Worm (Caenorhabditis elegans) whole organism, midembryonic: Measurements from ENCODE around the gene exos-4.2.
A peak's percentile ranks its signal among the peaks of the same experiment; 100 is the strongest.

Source experiments
- T22C8.4 ChIP-seq: fragments of 200-800 bp; sonication (Bioruptor generic); IDR thresholded peaks from 2 replicates; pipeline ENCODE4 v1.3.6; 2022; ENCODE audit warnings: missing genetic modification characterization, missing compliant biosample characterization
- cog-1 ChIP-seq: sonication (generic microtip); optimal IDR thresholded peaks from 2 replicates; lab custom pipeline; 2016; ENCODE audit warnings: missing genetic modification characterization, missing compliant biosample characterization
- flt-1 ChIP-seq: fragments of 200-800 bp; sonication (Bioruptor generic); IDR thresholded peaks from 2 replicates; pipeline ENCODE4 v1.3.6; 2022; ENCODE audit warnings: missing genetic modification characterization, missing compliant biosample characterization
- klf-2 ChIP-seq: fragments of 200-800 bp; sonication (Bioruptor generic); conservative IDR thresholded peaks from 2 replicates; pipeline ENCODE4 v1.3.6; 2022; ENCODE audit warnings: missing genetic modification reagents, missing genetic modification characterization, missing compliant biosample characterization
- med-1 ChIP-seq: sonication (generic microtip); optimal IDR thresholded peaks from 2 replicates; lab custom pipeline; 2017; ENCODE audit warnings: missing genetic modification characterization, mild to moderate bottlenecking, missing compliant biosample characterization, antibody characterized with exemption, missing genetic modification reagents; ENCODE audit not compliant: insufficient read depth
- ref-1 ChIP-seq: fragments of 200-800 bp; sonication (Bioruptor generic); conservative IDR thresholded peaks from 2 replicates; pipeline ENCODE4 v1.3.6; 2022; ENCODE audit warnings: missing genetic modification reagents, missing genetic modification characterization, missing compliant biosample characterization
- tab-1 ChIP-seq: fragments of 200-800 bp; sonication (Bioruptor generic); IDR thresholded peaks from 2 replicates; pipeline ENCODE4 v1.3.6; 2022; ENCODE audit warnings: missing genetic modification characterization, missing compliant biosample characterization
- ztf-23 ChIP-seq: fragments of 200-800 bp; sonication (Bioruptor generic); IDR thresholded peaks from 2 replicates; pipeline ENCODE4 v1.3.6; 2022; ENCODE audit warnings: missing genetic modification reagents, missing genetic modification characterization, missing compliant biosample characterization
- ztf-29 ChIP-seq: fragments of 200-800 bp; sonication (Bioruptor generic); IDR thresholded peaks from 2 replicates; pipeline ENCODE4 v1.3.6; 2022; ENCODE audit warnings: missing genetic modification reagents, missing genetic modification characterization, missing compliant biosample characterization

Gene exos-4.2

DNA sequence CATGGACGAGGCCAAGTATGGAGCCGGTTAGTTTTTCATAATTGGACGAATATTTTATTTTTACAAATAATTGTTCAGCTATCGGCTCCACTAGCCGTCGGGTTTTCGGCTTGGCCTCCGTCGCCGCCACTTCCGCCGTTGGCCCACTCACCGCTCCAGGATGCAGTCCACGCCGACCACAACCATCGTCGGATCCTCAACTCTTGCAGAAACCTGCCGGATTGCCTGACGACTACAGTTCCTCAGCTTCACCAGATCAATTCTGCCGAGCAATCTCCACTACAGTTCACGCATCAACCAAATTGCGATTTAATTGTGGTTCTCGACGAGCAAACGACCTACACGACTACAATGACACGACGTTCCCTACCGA lies 25.6 kb upstream of the exos-4.2 start:
- TF ChIP-seq ztf-29 (GFP tag; lab: Robert Waterston, UW): peak; percentile 30; the same call in 1 of the 2 replicates
- TF ChIP-seq tab-1 (GFP tag; lab: Robert Waterston, UW): no peak
- no peak for TF ChIP-seq cog-1
- TF ChIP-seq klf-2 (GFP tag; lab: Robert Waterston, UW): no peak
- TF ChIP-seq T22C8.4 (GFP tag; lab: Robert Waterston, UW): no peak
- TF ChIP-seq med-1 (GFP tag; lab: Kevin White, UChicago): no peak
- no peak for TF ChIP-seq ztf-23 (GFP tag; lab: Robert Waterston, UW)
- TF ChIP-seq flt-1 (GFP tag; lab: Robert Waterston, UW): peak; percentile 66; the same call in 1 of the 2 replicates
- no peak for TF ChIP-seq ref-1 (GFP tag; lab: Robert Waterston, UW)

DNA sequence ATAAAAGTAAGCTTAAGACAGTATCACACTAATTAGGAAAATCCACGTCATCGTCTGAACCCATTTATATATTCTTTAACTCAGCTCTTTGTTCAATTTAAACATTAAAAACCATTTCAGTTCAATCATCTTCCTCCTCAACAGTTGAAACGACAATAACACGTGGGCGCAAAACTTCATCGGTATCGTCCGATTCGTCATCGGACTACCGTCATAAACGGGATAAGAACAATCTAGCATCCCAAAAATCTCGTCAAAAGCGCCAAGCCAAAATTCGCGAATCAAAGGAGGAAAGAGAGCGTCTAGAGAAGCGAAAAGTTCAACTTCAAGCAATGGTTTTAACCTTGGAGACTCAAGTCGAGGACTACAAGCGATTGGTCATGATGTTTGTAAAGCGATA lies 24.8 kb upstream of the exos-4.2 start:
- no peak for TF ChIP-seq tab-1 (GFP tag; lab: Robert Waterston, UW)
- no peak for TF ChIP-seq klf-2 (GFP tag; lab: Robert Waterston, UW)
- TF ChIP-seq cog-1: no peak
- no peak for TF ChIP-seq flt-1 (GFP tag; lab: Robert Waterston, UW)
- no peak for TF ChIP-seq ztf-23 (GFP tag; lab: Robert Waterston, UW)
- TF ChIP-seq T22C8.4 (GFP tag; lab: Robert Waterston, UW): no peak
- TF ChIP-seq med-1 (GFP tag; lab: Kevin White, UChicago): no peak

ce11 chrIII:835713-836278 lies 24.2 kb upstream of the exos-4.2 start:
- TF ChIP-seq klf-2 (GFP tag; lab: Robert Waterston, UW) (0 out of 2 replicates have a peak, but pooled peaks have one; percentile 9), med-1 (GFP tag; lab: Kevin White, UChicago) (no peak), ztf-29 (GFP tag; lab: Robert Waterston, UW) (peak; percentile 38; the same call in 1 of the 2 replicates), flt-1 (GFP tag; lab: Robert Waterston, UW) (peak; percentile 93), ztf-23 (GFP tag; lab: Robert Waterston, UW) (peak; percentile 78; the same call in 1 of the 2 replicates), cog-1 (no peak), ref-1 (GFP tag; lab: Robert Waterston, UW) (no peak; the same call in 1 of the 2 replicates), T22C8.4 (GFP tag; lab: Robert Waterston, UW) (peak; percentile 49; the same call in 1 of the 2 replicates), tab-1 (GFP tag; lab: Robert Waterston, UW) (peak; percentile 72; the same call in 1 of the 2 replicates)

DNA sequence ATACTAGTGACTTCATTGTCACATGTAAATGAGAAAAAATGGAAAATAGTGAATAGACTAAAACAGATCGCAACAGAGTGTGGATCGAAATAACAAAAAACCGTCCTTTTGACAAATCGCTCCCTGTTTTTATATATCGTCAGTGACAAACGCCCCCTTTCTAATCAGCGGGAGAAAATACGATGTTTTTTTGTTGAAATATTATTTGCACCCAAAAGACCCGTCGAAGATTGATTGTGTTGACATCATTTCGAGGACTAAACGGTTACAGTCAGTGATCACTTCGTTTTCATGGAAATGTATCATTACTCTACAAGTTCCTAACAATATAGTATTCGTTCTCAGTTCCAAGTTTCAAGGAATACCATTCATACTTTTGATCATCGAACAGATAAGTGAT lies 20.5 kb upstream of the exos-4.2 start, which contains the start of gene dos-3:
TSS of gene dos-3 (minus strand) at position 101 of the 400 bp plus-strand sequence.
- TF ChIP-seq klf-2 (GFP tag; lab: Robert Waterston, UW) (no peak), T22C8.4 (GFP tag; lab: Robert Waterston, UW) (no peak), tab-1 (GFP tag; lab: Robert Waterston, UW) (no peak), ref-1 (GFP tag; lab: Robert Waterston, UW) (no peak), cog-1 (no peak)

DNA sequence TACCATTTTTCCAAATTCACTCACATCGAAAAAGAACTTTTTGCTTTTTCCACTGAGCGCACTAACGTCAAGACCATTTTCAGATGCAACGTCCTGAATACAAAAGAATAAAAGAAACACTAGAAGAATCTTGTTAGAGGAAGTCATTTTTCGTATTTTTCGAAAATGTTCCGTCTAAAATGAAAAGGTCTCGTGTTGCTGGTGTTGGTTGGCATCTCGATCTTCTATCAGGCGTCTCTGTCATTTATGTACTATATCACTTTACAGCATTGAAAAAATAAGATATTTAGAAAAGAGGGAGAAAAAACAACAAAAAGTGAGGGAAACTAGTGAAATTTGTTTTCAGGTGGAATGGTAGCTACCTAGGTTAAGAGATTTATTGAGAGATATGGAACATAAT lies 18.8 kb upstream of the exos-4.2 start, which contains the start of gene K02F3.9:
TSS of gene K02F3.9 (minus strand) at position 190 of the 400 bp plus-strand sequence.
- TF ChIP-seq klf-2 (GFP tag; lab: Robert Waterston, UW) (no peak), tab-1 (GFP tag; lab: Robert Waterston, UW) (no peak), med-1 (GFP tag; lab: Kevin White, UChicago) (no peak), ztf-23 (GFP tag; lab: Robert Waterston, UW) (no peak), ref-1 (GFP tag; lab: Robert Waterston, UW) (no peak), flt-1 (GFP tag; lab: Robert Waterston, UW) (no peak), ztf-29 (GFP tag; lab: Robert Waterston, UW) (no peak), cog-1 (no peak), T22C8.4 (GFP tag; lab: Robert Waterston, UW) (no peak)

DNA sequence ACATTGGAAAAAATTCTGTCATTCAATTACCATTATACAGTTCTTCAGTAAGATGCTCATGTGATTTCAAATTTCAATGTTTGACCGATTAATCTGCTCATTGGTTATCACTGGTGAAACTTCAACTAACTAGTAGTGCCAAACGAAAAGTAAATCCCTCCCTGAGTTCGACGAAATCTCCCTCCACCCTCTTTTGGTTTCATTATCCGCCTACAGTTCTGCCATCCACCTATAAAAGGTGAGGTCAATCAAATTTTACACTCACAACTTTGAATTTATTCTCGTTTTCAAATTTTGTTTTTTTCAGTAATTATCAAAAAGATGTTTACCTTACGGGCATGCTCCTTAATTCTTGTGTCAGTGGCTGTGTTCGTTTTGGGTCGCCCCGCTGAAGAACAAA lies 17.4 kb upstream of the exos-4.2 start, which contains the start of gene far-8:
TSS of gene far-8 (plus strand) at position 301 of the 400 bp plus-strand sequence.
- TF ChIP-seq ztf-29 (GFP tag; lab: Robert Waterston, UW) (no peak), klf-2 (GFP tag; lab: Robert Waterston, UW) (no peak)

DNA sequence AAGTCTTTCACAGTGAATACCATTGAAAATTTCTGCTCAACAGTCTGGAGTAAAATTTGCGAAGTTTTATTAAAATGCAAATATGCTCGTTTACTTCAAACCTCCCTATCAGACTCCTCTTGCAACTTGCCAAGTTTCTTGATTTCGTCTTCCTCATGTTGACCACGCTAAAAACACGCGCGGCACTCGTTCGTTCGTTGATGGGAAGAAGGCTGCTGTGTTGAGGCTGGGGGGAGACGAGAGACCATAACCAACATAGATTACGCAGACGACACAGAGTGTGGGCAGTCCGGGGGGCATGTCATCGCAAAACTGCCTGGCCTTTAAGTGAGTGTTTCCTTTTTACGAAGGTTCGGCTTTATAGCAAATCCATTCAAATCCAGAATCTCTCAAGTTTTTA lies 16.0 kb upstream of the exos-4.2 start:
- TF ChIP-seq ztf-29 (GFP tag; lab: Robert Waterston, UW) (no peak), ref-1 (GFP tag; lab: Robert Waterston, UW) (no peak), med-1 (GFP tag; lab: Kevin White, UChicago) (no peak), T22C8.4 (GFP tag; lab: Robert Waterston, UW) (no peak), klf-2 (GFP tag; lab: Robert Waterston, UW) (no peak), ztf-23 (GFP tag; lab: Robert Waterston, UW) (no peak), tab-1 (GFP tag; lab: Robert Waterston, UW) (no peak), flt-1 (GFP tag; lab: Robert Waterston, UW) (no peak)

DNA sequence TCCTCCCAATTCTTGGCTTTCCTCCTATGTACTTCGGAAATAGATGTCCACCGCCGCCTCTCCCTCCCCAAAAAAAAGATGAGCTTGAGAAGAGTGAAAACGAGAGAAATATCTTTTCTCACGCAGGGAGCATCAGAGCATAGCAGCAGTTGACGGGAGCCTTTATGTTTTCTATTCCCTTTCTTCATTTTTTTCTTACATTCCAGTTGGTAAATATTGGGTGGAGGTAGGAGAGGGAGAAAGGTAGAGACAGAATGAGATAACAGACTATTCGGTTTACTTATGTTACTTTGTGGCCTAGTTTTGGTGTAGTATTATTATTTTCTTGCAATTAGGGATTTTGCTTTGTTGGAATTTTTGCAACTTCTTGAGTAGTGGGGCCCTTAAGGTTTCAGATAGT lies 15.4 kb upstream of the exos-4.2 start:
- TF ChIP-seq tab-1 (GFP tag; lab: Robert Waterston, UW): no peak

DNA sequence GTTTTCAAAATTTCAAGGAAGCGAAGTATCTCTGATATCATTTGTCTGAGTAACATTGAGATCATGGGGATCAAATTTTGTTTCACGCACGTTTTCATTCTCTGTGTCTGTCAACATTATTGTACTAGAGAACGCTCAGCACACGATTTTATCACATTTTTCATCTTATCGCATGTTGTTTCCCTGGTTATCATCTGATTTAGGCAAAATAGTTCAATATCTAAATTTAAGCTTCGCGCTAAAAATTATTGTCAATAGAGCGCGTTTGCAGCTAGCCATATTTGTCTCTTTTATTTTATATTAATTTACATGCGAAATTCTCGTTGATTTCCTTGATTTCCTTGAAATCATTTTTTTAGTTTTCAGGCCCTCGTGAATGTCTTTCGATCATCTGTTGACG lies 14.5 kb upstream of the exos-4.2 start, which contains the start of gene K02F3.2:
TSS of gene K02F3.2 (plus strand) at position 357 of the 400 bp plus-strand sequence.
- TF ChIP-seq ztf-29 (GFP tag; lab: Robert Waterston, UW) (no peak), cog-1 (no peak), ref-1 (GFP tag; lab: Robert Waterston, UW) (no peak), ztf-23 (GFP tag; lab: Robert Waterston, UW) (no peak)

DNA sequence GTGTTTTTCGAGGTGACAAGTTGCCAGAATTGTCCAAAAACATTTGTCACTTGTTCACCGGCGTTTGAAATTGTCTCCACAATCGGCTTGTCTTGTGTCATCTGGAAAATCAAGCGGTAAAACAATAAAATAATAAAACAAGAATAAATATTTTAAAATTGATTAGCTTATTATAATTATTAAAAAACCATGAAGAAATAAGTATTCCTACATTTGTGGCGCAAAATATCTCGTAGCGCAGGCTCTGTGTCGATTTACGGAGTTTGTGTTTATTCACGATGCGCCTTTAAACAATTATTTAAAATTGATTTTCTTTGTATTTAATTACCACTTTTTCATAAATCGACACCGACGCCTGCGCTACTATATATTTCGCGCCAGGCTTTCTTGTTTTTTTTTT lies 7.7 kb upstream of the exos-4.2 start, which contains the start of gene moma-1:
TSS of gene moma-1 (minus strand) at position 101 of the 400 bp plus-strand sequence.
- TF ChIP-seq ref-1 (GFP tag; lab: Robert Waterston, UW) (no peak), T22C8.4 (GFP tag; lab: Robert Waterston, UW) (no peak), tab-1 (GFP tag; lab: Robert Waterston, UW) (no peak), cog-1 (no peak)
